Worm (Caenorhabditis elegans) whole organism, L4 larva: ENCODE measurements around the gene cyp-13A8.
A peak's percentile ranks its signal among the peaks of the same experiment; 100 is the strongest.

ENCODE experiments used
- F44E2.7 ChIP-seq: fragments of 200-800 bp; sonication (Bioruptor generic); IDR thresholded peaks from 2 replicates; pipeline ENCODE4 v2.1.2; 2022; ENCODE audit warnings: missing genetic modification characterization, missing compliant biosample characterization
- R02D3.7 ChIP-seq: fragments of 150-350 bp; sonication (generic microtip); optimal IDR thresholded peaks from 3 replicates; lab custom pipeline; 2014; ENCODE audit warnings: missing biosample characterization, missing genetic modification characterization
- Y5F2A.4 ChIP-seq: fragments of 200-800 bp; sonication (Bioruptor generic); optimal IDR thresholded peaks from 2 replicates; lab custom pipeline; 2018; ENCODE audit warnings: mild to moderate bottlenecking, missing genetic modification characterization, missing compliant biosample characterization
- ZK337.2 ChIP-seq: fragments of 200-800 bp; sonication (Bioruptor generic); IDR thresholded peaks from 2 replicates; pipeline ENCODE4 v1.3.6; 2022; ENCODE audit warnings: missing genetic modification reagents, missing genetic modification characterization, missing compliant biosample characterization
- aha-1 ChIP-seq: fragments of 150-350 bp; peaks from one replicate; lab custom pipeline; 2014; ENCODE audit warnings: missing biosample characterization, missing genetic modification characterization
- ceh-20 ChIP-seq: fragments of 200-800 bp; sonication (Bioruptor generic); IDR thresholded peaks from 2 replicates; pipeline ENCODE4 v1.3.6; 2022; ENCODE audit warnings: missing genetic modification reagents, missing genetic modification characterization, missing compliant biosample characterization
- ceh-32 ChIP-seq: sonication (generic microtip); optimal IDR thresholded peaks from 2 replicates; lab custom pipeline; 2016; ENCODE audit warnings: mild to moderate bottlenecking, missing genetic modification characterization, missing compliant biosample characterization; ENCODE audit not compliant: poor library complexity
- ceh-44 ChIP-seq: fragments of 200-800 bp; sonication (Bioruptor generic); IDR thresholded peaks from 2 replicates; pipeline ENCODE4 v1.3.6; 2022; ENCODE audit warnings: missing genetic modification reagents, missing genetic modification characterization, missing compliant biosample characterization
- ceh-82 ChIP-seq: sonication (generic microtip); optimal IDR thresholded peaks from 2 replicates; lab custom pipeline; 2017; ENCODE audit warnings: missing biosample characterization, missing genetic modification characterization
- cey-2 ChIP-seq: sonication (generic microtip); optimal IDR thresholded peaks from 3 replicates; lab custom pipeline; 2017; ENCODE audit warnings: missing genetic modification characterization, mild to moderate bottlenecking, missing compliant biosample characterization, antibody characterized with exemption, borderline replicate concordance; ENCODE audit not compliant: insufficient read depth
- dmd-6 ChIP-seq: fragments of 200-800 bp; sonication (Bioruptor generic); IDR thresholded peaks from 2 replicates; pipeline ENCODE4 v1.3.6; 2022; ENCODE audit warnings: missing genetic modification reagents, missing genetic modification characterization, missing compliant biosample characterization
- dmd-8 ChIP-seq: fragments of 200-800 bp; sonication (Bioruptor generic); IDR thresholded peaks from 2 replicates; pipeline ENCODE4 v1.3.6; 2022; ENCODE audit warnings: missing genetic modification characterization, missing compliant biosample characterization
- dve-1 ChIP-seq: sonication (generic microtip); optimal IDR thresholded peaks from 2 replicates; lab custom pipeline; 2017; ENCODE audit warnings: antibody characterized with exemption, mild to moderate bottlenecking, missing genetic modification characterization, missing compliant biosample characterization; ENCODE audit not compliant: insufficient read depth
- hlh-11 ChIP-seq: fragments of 200-800 bp; sonication (Bioruptor generic); optimal IDR thresholded peaks from 2 replicates; lab custom pipeline; 2018; ENCODE audit warnings: mild to moderate bottlenecking, missing genetic modification characterization, missing compliant biosample characterization
- hlh-30 ChIP-seq: sonication (generic microtip); optimal IDR thresholded peaks from 2 replicates; lab custom pipeline; 2017; ENCODE audit warnings: antibody characterized with exemption, mild to moderate bottlenecking, missing genetic modification characterization, missing compliant biosample characterization; ENCODE audit not compliant: insufficient read depth
- jun-1 ChIP-seq: fragments of 150-350 bp; optimal IDR thresholded peaks from 2 replicates; lab custom pipeline; 2014; ENCODE audit warnings: missing biosample characterization, missing genetic modification reagents, missing genetic modification characterization
- lin-15B ChIP-seq: fragments of 150-350 bp; sonication (generic microtip); optimal IDR thresholded peaks from 3 replicates; lab custom pipeline; 2014; ENCODE audit warnings: missing biosample characterization, missing genetic modification characterization
- lin-29 ChIP-seq: fragments of 200-800 bp; sonication (Bioruptor generic); IDR thresholded peaks from 2 replicates; pipeline ENCODE4 v1.3.6; 2022; ENCODE audit warnings: missing genetic modification reagents, missing genetic modification characterization, missing compliant biosample characterization
- lin-38 ChIP-seq: fragments of 200-800 bp; sonication (Bioruptor generic); IDR thresholded peaks from 2 replicates; pipeline ENCODE4 v1.3.6; 2022; ENCODE audit warnings: missing genetic modification reagents, missing genetic modification characterization, missing compliant biosample characterization
- lin-39 ChIP-seq: fragments of 150-350 bp; optimal IDR thresholded peaks from 2 replicates; lab custom pipeline; 2014; ENCODE audit warnings: missing biosample characterization, missing genetic modification reagents, missing genetic modification characterization
- lir-3 ChIP-seq: sonication (generic microtip); optimal IDR thresholded peaks from 2 replicates; lab custom pipeline; 2016; ENCODE audit warnings: mild to moderate bottlenecking, missing genetic modification characterization, missing compliant biosample characterization
- mxl-2 ChIP-seq: fragments of 200-800 bp; sonication (Bioruptor generic); conservative IDR thresholded peaks from 2 replicates; pipeline ENCODE4 v1.3.6; 2022; ENCODE audit warnings: missing genetic modification reagents, missing genetic modification characterization, missing compliant biosample characterization
- nhr-28 ChIP-seq: fragments of 150-350 bp; optimal IDR thresholded peaks from 2 replicates; lab custom pipeline; 2014; ENCODE audit warnings: missing biosample characterization, missing genetic modification characterization
- nhr-41 ChIP-seq: fragments of 200-800 bp; sonication (Bioruptor generic); IDR thresholded peaks from 2 replicates; pipeline ENCODE4 v1.3.6; 2022; ENCODE audit warnings: missing genetic modification reagents, missing genetic modification characterization, missing compliant biosample characterization
- pha-4 ChIP-seq, 2 experiments: fragments of 150-350 bp in 1 of 2; fragments of 200-800 bp in 1 of 2; sonication (Bioruptor generic) in 1 of 2; IDR thresholded peaks in 1 of 2; optimal IDR thresholded peaks in 1 of 2; 2 replicates each; pipeline versions ENCODE4 v1.3.6 to Lab custom; 2014 to 2022; ENCODE audit warnings: missing genetic modification characterization in 2 of 2, missing genetic modification reagents in 2 of 2, missing biosample characterization in 1 of 2, missing compliant biosample characterization in 1 of 2
- pqm-1 ChIP-seq: sonication (generic microtip); optimal IDR thresholded peaks from 2 replicates; lab custom pipeline; 2017; ENCODE audit warnings: missing biosample characterization, missing genetic modification characterization
- rbr-2 ChIP-seq: sonication (generic microtip); optimal IDR thresholded peaks from 2 replicates; lab custom pipeline; 2016; ENCODE audit warnings: missing genotype, missing genetic modification characterization, missing compliant biosample characterization
- saeg-2 ChIP-seq: fragments of 200-800 bp; sonication (Bioruptor generic); IDR thresholded peaks from 2 replicates; pipeline ENCODE4 v1.3.6; 2022; ENCODE audit warnings: missing genetic modification reagents, missing genetic modification characterization, missing compliant biosample characterization
- sdz-12 ChIP-seq: fragments of 200-800 bp; sonication (Bioruptor generic); optimal IDR thresholded peaks from 2 replicates; lab custom pipeline; 2018; ENCODE audit warnings: mild to moderate bottlenecking, missing genetic modification characterization, missing compliant biosample characterization
- set-16 ChIP-seq: fragments of 200-800 bp; sonication (Bioruptor generic); IDR thresholded peaks from 2 replicates; pipeline ENCODE4 v1.3.6; 2022; ENCODE audit warnings: missing genetic modification reagents, missing genetic modification characterization, missing compliant biosample characterization
- snpc-1.2 ChIP-seq: fragments of 200-800 bp; sonication (Bioruptor generic); IDR thresholded peaks from 2 replicates; pipeline ENCODE4 v1.3.6; 2022; ENCODE audit warnings: missing genetic modification reagents, missing genetic modification characterization, missing compliant biosample characterization
- spr-3 ChIP-seq: fragments of 200-800 bp; sonication (Bioruptor generic); optimal IDR thresholded peaks from 2 replicates; lab custom pipeline; 2018; ENCODE audit warnings: mild to moderate bottlenecking, missing genetic modification characterization, missing compliant biosample characterization
- unc-39 ChIP-seq: sonication (generic microtip); optimal IDR thresholded peaks from 2 replicates; lab custom pipeline; 2017; ENCODE audit warnings: missing biosample characterization, missing genetic modification characterization
- unc-62 ChIP-seq, 3 experiments: fragments of 150-350 bp in 1 of 3; sonication (generic microtip); optimal IDR thresholded peaks in 2 of 3; peaks in 1 of 3; 1 replicate in 1 of 3; 2 replicates in 2 of 3; lab custom pipeline; 2014 to 2017; ENCODE audit warnings: missing biosample characterization in 3 of 3, missing genetic modification characterization in 3 of 3, missing genetic modification reagents in 3 of 3, missing genotype in 1 of 3
- zip-11 ChIP-seq: fragments of 200-800 bp; sonication (Bioruptor generic); IDR thresholded peaks from 2 replicates; pipeline ENCODE4 v1.3.6; 2022; ENCODE audit warnings: missing genetic modification characterization, missing compliant biosample characterization
- zip-2 ChIP-seq: fragments of 150-350 bp; optimal IDR thresholded peaks from 2 replicates; lab custom pipeline; 2014; ENCODE audit warnings: missing biosample characterization, missing genetic modification characterization

cyp-13A8 gene

ce11 chrII:9781842-9782241, 25.5 kb downstream of the cyp-13A8 start, which contains the start of gene cyp-13A1 (continued):
- TF ChIP-seq set-16 (GFP tag; lab: Robert Waterston, UW) (no peak), pqm-1 (tag; lab: Kevin White, UChicago) (peak; percentile 27), jun-1 (tag; lab: Kevin White, UChicago) (no peak), mxl-2 (GFP tag; lab: Robert Waterston, UW) (no peak), dmd-8 (GFP tag; lab: Robert Waterston, UW) (no peak), ceh-32 (tag; lab: Kevin White, UChicago) (no peak), hlh-11 (tag; lab: Kevin White, UChicago) (no peak), hlh-30 (tag; lab: Kevin White, UChicago) (no peak), sdz-12 (GFP tag; lab: Kevin White, UChicago) (no peak), cey-2 (tag; lab: Kevin White, UChicago) (no peak), lin-15B (tag; lab: Kevin White, UChicago) (no peak), dve-1 (peak; percentile 6), lin-39 (tag; lab: Kevin White, UChicago) (no peak), nhr-41 (no peak), snpc-1.2 (GFP tag; lab: Robert Waterston, UW) (no peak), R02D3.7 (no peak), zip-2 (tag; lab: Kevin White, UChicago) (no peak), rbr-2 (tag; lab: Kevin White, UChicago) (no peak), ZK337.2 (GFP tag; lab: Robert Waterston, UW) (no peak), ceh-20 (no peak), dmd-6 (GFP tag; lab: Robert Waterston, UW) (peak; percentile 67; the same call in 1 of the 2 replicates), pha-4 (GFP tag; IDR thresholded peaks at IDR 0.05; lab: Robert Waterston, UW) (no peak), pha-4 (tag; optimal IDR thresholded peaks at IDR 0.05; lab: Kevin White, UChicago) (no peak)
- TF ChIP-seq, all 104 proteins: peak for 7

- TF ChIP-seq ceh-32 (tag; lab: Kevin White, UChicago) (no peak), Y5F2A.4 (GFP tag; lab: Kevin White, UChicago) (no peak), lin-38 (no peak), saeg-2 (GFP tag; lab: Robert Waterston, UW) (no peak), F44E2.7 (GFP tag; lab: Robert Waterston, UW) (no peak), snpc-1.2 (GFP tag; lab: Robert Waterston, UW) (no peak), unc-39 (tag; lab: Kevin White, UChicago) (no peak), zip-11 (GFP tag; lab: Robert Waterston, UW) (no peak), hlh-11 (tag; lab: Kevin White, UChicago) (no peak), ceh-44 (GFP tag; lab: Robert Waterston, UW) (no peak), lin-29 (no peak), aha-1 (tag; lab: Kevin White, UChicago) (peak; percentile 9), unc-62 (GFP tag; optimal IDR thresholded peaks at IDR 0.05 in 1 of 2; lab: Kevin White, UChicago) (peak in 1 of 2 experiments; percentile 19), unc-62 (tag; optimal IDR thresholded peaks at IDR 0.05; lab: Kevin White, UChicago) (no peak), nhr-28 (tag; lab: Kevin White, UChicago) (no peak), lir-3 (tag; lab: Kevin White, UChicago) (no peak)
These were observed 28.9 kb downstream of the cyp-13A8 start for ce11 chrII:9778495-9778894.

- TF ChIP-seq dve-1 (no peak), Y5F2A.4 (GFP tag; lab: Kevin White, UChicago) (no peak), F44E2.7 (GFP tag; lab: Robert Waterston, UW) (no peak), ceh-82 (tag; lab: Kevin White, UChicago) (no peak), lin-15B (tag; lab: Kevin White, UChicago) (no peak), spr-3 (GFP tag; lab: Kevin White, UChicago) (no peak)
- TF ChIP-seq, all 104 proteins: peak for 0
These were observed 31.6 kb downstream of the cyp-13A8 start, which contains the start of gene T10B9.9 for ce11 chrII:9775790-9776189. Gene T10B9.9 (minus strand): TSS chrII:9775890.
